Worm (Caenorhabditis elegans): ENCODE measurements around the gene R08F11.7.

- TF ChIP-seq ztf-11 (tag; optimal IDR thresholded peaks at IDR 0.05) (no peak), lsy-2 (tag; optimal IDR thresholded peaks at IDR 0.05) (no peak), unc-120 (tag; optimal IDR thresholded peaks at IDR 0.05; ENCODE audit: poor library complexity, severe bottlenecking) (no peak), nhr-12 (tag; optimal IDR thresholded peaks at IDR 0.05) (no peak), nhr-28 (tag; optimal IDR thresholded peaks at IDR 0.05) (no peak), snpc-4 (tag; optimal IDR thresholded peaks at IDR 0.05) (no peak), elt-1 (tag; optimal IDR thresholded peaks at IDR 0.05; ENCODE audit: borderline replicate concordance, insufficient read depth) (no peak), nhr-76 (tag; optimal IDR thresholded peaks at IDR 0.05) (no peak)
Measured at ce11 chrV:3801787-3802417, 12.0 kb downstream of the R08F11.7 start.
